Worm (Caenorhabditis elegans): ENCODE data around the gene Y54G2A.41.
"Not testable (repeated sequence)": the region's sequence is repeated elsewhere in the genome, so short reads cannot be mapped to it uniquely, and the experiment has no call there.

Gene Y54G2A.41

DNA sequence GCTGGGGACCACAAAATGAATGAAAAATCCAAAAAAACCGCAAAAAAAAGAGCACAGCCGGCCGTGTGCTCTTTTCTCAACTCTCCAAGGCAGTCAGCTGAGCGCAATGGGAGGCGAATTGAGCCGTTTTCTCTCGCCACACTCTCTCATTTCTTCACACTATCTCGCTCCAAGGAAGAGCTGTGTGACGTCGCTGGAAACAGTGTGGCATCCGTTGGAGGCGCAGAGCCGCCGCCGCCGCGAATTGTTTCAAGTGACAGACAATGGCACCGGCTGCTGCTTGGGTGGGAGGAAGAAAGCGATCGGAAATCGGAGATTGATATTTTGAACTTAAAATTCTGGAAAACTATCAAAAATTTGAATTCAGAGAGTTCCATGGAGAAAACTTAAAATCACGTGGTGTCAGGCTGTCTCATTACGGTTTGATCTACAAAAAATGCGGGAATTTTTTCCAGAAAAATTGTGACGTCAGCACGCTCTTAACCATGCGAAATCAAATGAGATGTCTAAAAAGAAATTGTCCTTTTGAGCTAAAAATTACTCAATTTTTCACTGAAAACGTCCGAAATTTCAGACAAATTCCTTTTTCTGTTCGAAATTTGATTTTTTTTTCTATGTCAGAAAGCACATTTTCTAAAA lies 24.4 kb downstream of the Y54G2A.41 start:
- TF ChIP-seq Y22D7AL.16 (tag; optimal IDR thresholded peaks at IDR 0.05) (no peak), ahr-1 (tag; optimal IDR thresholded peaks at IDR 0.05) (no peak), hlh-8 (tag; optimal IDR thresholded peaks at IDR 0.05) (peak; percentile 2), rnt-1 (tag; optimal IDR thresholded peaks at IDR 0.05) (peak; percentile 61), tbx-2 (tag; optimal IDR thresholded peaks at IDR 0.05) (peak; percentile 2), ceh-31 (tag; optimal IDR thresholded peaks at IDR 0.05) (peak; percentile 58), hlh-15 (tag; optimal IDR thresholded peaks at IDR 0.05) (no peak), C38D4.7 (GFP tag; optimal IDR thresholded peaks at IDR 0.05) (no peak), nfya-1 (tag; optimal IDR thresholded peaks at IDR 0.05) (peak; percentile 31), sox-4 (tag; optimal IDR thresholded peaks at IDR 0.05) (peak; percentile 14), ceh-18 (tag; optimal IDR thresholded peaks at IDR 0.05) (peak; percentile 57), ceh-19 (GFP tag; optimal IDR thresholded peaks at IDR 0.05) (peak; percentile 32), ceh-34 (tag; optimal IDR thresholded peaks at IDR 0.05) (peak; percentile 33), hlh-30 (tag; optimal IDR thresholded peaks at IDR 0.05; ENCODE audit: insufficient read depth) (peak; percentile 72), unc-55 (GFP tag; optimal IDR thresholded peaks at IDR 0.05) (peak; percentile 6)

- no peak for TF ChIP-seq fkh-10 (GFP tag; optimal IDR thresholded peaks at IDR 0.05)
- no peak for TF ChIP-seq lin-11 (tag; optimal IDR thresholded peaks at IDR 0.05)
- TF ChIP-seq unc-3 (GFP tag; conservative IDR thresholded peaks at IDR 0.05), result no peak
- TF ChIP-seq unc-3 (tag; optimal IDR thresholded peaks at IDR 0.05), result no peak
- no peak for TF ChIP-seq lim-6 (tag; optimal IDR thresholded peaks at IDR 0.05)
- TF ChIP-seq ama-1 (optimal IDR thresholded peaks at IDR 0.05), result no peak
- no peak for TF ChIP-seq eyg-1 (tag; optimal IDR thresholded peaks at IDR 0.05)
- no peak for TF ChIP-seq C08G9.2 (tag; optimal IDR thresholded peaks at IDR 0.05)
- TF ChIP-seq pha-2 (tag; optimal IDR thresholded peaks at IDR 0.05), result no peak
- no peak for TF ChIP-seq npax-4 (tag; optimal IDR thresholded peaks at IDR 0.05)
- no peak for TF ChIP-seq hlh-15 (tag; optimal IDR thresholded peaks at IDR 0.05)
- no peak for TF ChIP-seq ceh-2 (tag; optimal IDR thresholded peaks at IDR 0.05)
- no peak for TF ChIP-seq fax-1 (tag; optimal IDR thresholded peaks at IDR 0.05)
- no peak for TF ChIP-seq che-1 (tag; optimal IDR thresholded peaks at IDR 0.05)
- TF ChIP-seq pag-3 (tag; optimal IDR thresholded peaks at IDR 0.05; ENCODE audit: borderline replicate concordance), result no peak
- TF ChIP-seq unc-86 (tag; optimal IDR thresholded peaks at IDR 0.05), result no peak
Observed at ce11 chrIV:2776733-2777132, 25.1 kb downstream of the Y54G2A.41 start.

ce11 chrIV:2777841-2778240 lies 26.2 kb downstream of the Y54G2A.41 start, which contains the start of gene Y54G2A.72:
Gene Y54G2A.72 (plus strand): TSS chrIV:2778141.
- not testable (repeated sequence) for TF ChIP-seq sdc-2 (tag; optimal IDR thresholded peaks at IDR 0.05); hlh-13 (GFP tag; optimal IDR thresholded peaks at IDR 0.05); hlh-30 (tag; optimal IDR thresholded peaks at IDR 0.05; ENCODE audit: insufficient read depth)

ce11 chrIV:2782793-2783540 lies 31.3 kb downstream of the Y54G2A.41 start, which contains the start of gene Y54G2A.12:
Gene Y54G2A.12 (minus strand): TSS chrIV:2782843.
- TF ChIP-seq ceh-22 (tag; optimal IDR thresholded peaks at IDR 0.05), result no peak
- no peak for TF ChIP-seq ceh-14 (tag; optimal IDR thresholded peaks at IDR 0.05)
- TF ChIP-seq ceh-2 (tag; optimal IDR thresholded peaks at IDR 0.05), result no peak
- no peak for TF ChIP-seq nfya-1 (tag; optimal IDR thresholded peaks at IDR 0.05)
- no peak for TF ChIP-seq K02D7.2 (tag; optimal IDR thresholded peaks at IDR 0.05)
- no peak for TF ChIP-seq nhr-11 (tag; optimal IDR thresholded peaks at IDR 0.05)
- no peak for TF ChIP-seq fkh-6 (tag; optimal IDR thresholded peaks at IDR 0.05)
- no peak for TF ChIP-seq ceh-34 (tag; optimal IDR thresholded peaks at IDR 0.05)
- TF ChIP-seq ceh-18 (tag; optimal IDR thresholded peaks at IDR 0.05), result no peak
- TF ChIP-seq ama-1 (optimal IDR thresholded peaks at IDR 0.05), result no peak
- no peak for TF ChIP-seq dve-1 (tag; optimal IDR thresholded peaks at IDR 0.05)
- no peak for TF ChIP-seq tbx-2 (tag; optimal IDR thresholded peaks at IDR 0.05)
- no peak for TF ChIP-seq unc-42 (tag; optimal IDR thresholded peaks at IDR 0.05)
- TF ChIP-seq hlh-30 (tag; optimal IDR thresholded peaks at IDR 0.05; ENCODE audit: insufficient read depth), result no peak
- no peak for TF ChIP-seq C08G9.2 (tag; optimal IDR thresholded peaks at IDR 0.05)
- no peak for TF ChIP-seq unc-3 (GFP tag; conservative IDR thresholded peaks at IDR 0.05)
- TF ChIP-seq unc-3 (tag; optimal IDR thresholded peaks at IDR 0.05), result no peak
- TF ChIP-seq ceh-31 (tag; optimal IDR thresholded peaks at IDR 0.05), result no peak
- TF ChIP-seq ceh-6 (GFP tag; optimal IDR thresholded peaks at IDR 0.05), result no peak
- TF ChIP-seq unc-86 (tag; optimal IDR thresholded peaks at IDR 0.05), result no peak

Data from whole organism, late embryonic.